Worm (Caenorhabditis elegans) whole organism, L2 larva: ENCODE data around the gene sre-10.
A peak's percentile ranks its signal among the peaks of the same experiment; 100 is the strongest.

Source experiments
- C34F6.9 ChIP-seq: fragments of 150-350 bp; optimal IDR thresholded peaks from 2 replicates; lab custom pipeline; 2014; ENCODE audit warnings: missing biosample characterization, missing genetic modification characterization
- F13H6.1 ChIP-seq: sonication (generic microtip); optimal IDR thresholded peaks from 2 replicates; lab custom pipeline; 2016; ENCODE audit warnings: missing genetic modification characterization, missing compliant biosample characterization
- R02D3.7 ChIP-seq: fragments of 150-350 bp; optimal IDR thresholded peaks from 2 replicates; lab custom pipeline; 2014; ENCODE audit warnings: missing biosample characterization, missing genetic modification characterization
- Y55F3AM.14 ChIP-seq: fragments of 200-800 bp; sonication (Bioruptor generic); optimal IDR thresholded peaks from 2 replicates; lab custom pipeline; 2018; ENCODE audit warnings: mild to moderate bottlenecking, missing genetic modification characterization, missing compliant biosample characterization
- alr-1 ChIP-seq: fragments of 150-350 bp; optimal IDR thresholded peaks from 2 replicates; lab custom pipeline; 2014; ENCODE audit warnings: missing biosample characterization, missing genetic modification characterization
- blmp-1 ChIP-seq: sonication (generic microtip); optimal IDR thresholded peaks from 2 replicates; lab custom pipeline; 2017; ENCODE audit warnings: missing genetic modification characterization, mild to moderate bottlenecking, missing compliant biosample characterization, antibody characterized with exemption, moderate library complexity; ENCODE audit not compliant: insufficient read depth
- ceh-16 ChIP-seq: fragments of 150-350 bp; optimal IDR thresholded peaks from 2 replicates; lab custom pipeline; 2014; ENCODE audit warnings: missing biosample characterization, missing genetic modification characterization
- ceh-82 ChIP-seq: fragments of 150-350 bp; optimal IDR thresholded peaks from 2 replicates; lab custom pipeline; 2014; ENCODE audit warnings: missing biosample characterization, missing genetic modification characterization
- dmd-4 ChIP-seq: sonication (generic microtip); optimal IDR thresholded peaks from 2 replicates; lab custom pipeline; 2017; ENCODE audit warnings: missing biosample characterization, missing genetic modification characterization
- egl-27 ChIP-seq: sonication (generic microtip); optimal IDR thresholded peaks from 3 replicates; lab custom pipeline; 2017; ENCODE audit warnings: missing biosample characterization, missing genetic modification reagents, missing genetic modification characterization
- lin-11 ChIP-seq: fragments of 150-350 bp; sonication (generic microtip); optimal IDR thresholded peaks from 2 replicates; lab custom pipeline; 2014; ENCODE audit warnings: missing biosample characterization, missing genetic modification characterization, inconsistent platforms, mixed read lengths
- lin-13 ChIP-seq: fragments of 150-350 bp; optimal IDR thresholded peaks from 2 replicates; lab custom pipeline; 2014; ENCODE audit warnings: missing biosample characterization, missing genetic modification reagents, missing genetic modification characterization
- lin-39 ChIP-seq: fragments of 150-350 bp; optimal IDR thresholded peaks from 2 replicates; lab custom pipeline; 2014; ENCODE audit warnings: missing biosample characterization, missing genetic modification reagents, missing genetic modification characterization
- lsy-2 ChIP-seq, 2 experiments: fragments of 150-350 bp in 1 of 2; sonication (generic microtip) in 1 of 2; optimal IDR thresholded peaks; 2 replicates each; lab custom pipeline; 2014 to 2017; ENCODE audit warnings: missing biosample characterization in 2 of 2, missing genetic modification characterization in 2 of 2
- nhr-11 ChIP-seq: fragments of 150-350 bp; optimal IDR thresholded peaks from 2 replicates; lab custom pipeline; 2014; ENCODE audit warnings: missing biosample characterization, missing genetic modification characterization
- nhr-12 ChIP-seq: fragments of 150-350 bp; optimal IDR thresholded peaks from 2 replicates; lab custom pipeline; 2014; ENCODE audit warnings: missing biosample characterization, missing genetic modification characterization
- nhr-129 ChIP-seq: fragments of 150-350 bp; optimal IDR thresholded peaks from 2 replicates; lab custom pipeline; 2014; ENCODE audit warnings: missing biosample characterization, missing genetic modification characterization
- peb-1 ChIP-seq: fragments of 150-350 bp; optimal IDR thresholded peaks from 2 replicates; lab custom pipeline; 2014; ENCODE audit warnings: missing biosample characterization, missing genetic modification characterization
- sem-4 ChIP-seq: fragments of 150-350 bp; optimal IDR thresholded peaks from 2 replicates; lab custom pipeline; 2014; ENCODE audit warnings: missing biosample characterization, missing genetic modification reagents, missing genetic modification characterization
- snpc-4 ChIP-seq: fragments of 150-350 bp; optimal IDR thresholded peaks from 2 replicates; lab custom pipeline; 2014; ENCODE audit warnings: missing biosample characterization, missing genetic modification characterization
- unc-55 ChIP-seq: fragments of 150-350 bp; sonication (generic microtip); optimal IDR thresholded peaks from 3 replicates; lab custom pipeline; 2014; ENCODE audit warnings: missing biosample characterization, missing genetic modification reagents, missing genetic modification characterization
- ztf-4 ChIP-seq: fragments of 150-350 bp; optimal IDR thresholded peaks from 2 replicates; lab custom pipeline; 2014; ENCODE audit warnings: missing biosample characterization, missing genetic modification characterization

sre-10 gene

DNA sequence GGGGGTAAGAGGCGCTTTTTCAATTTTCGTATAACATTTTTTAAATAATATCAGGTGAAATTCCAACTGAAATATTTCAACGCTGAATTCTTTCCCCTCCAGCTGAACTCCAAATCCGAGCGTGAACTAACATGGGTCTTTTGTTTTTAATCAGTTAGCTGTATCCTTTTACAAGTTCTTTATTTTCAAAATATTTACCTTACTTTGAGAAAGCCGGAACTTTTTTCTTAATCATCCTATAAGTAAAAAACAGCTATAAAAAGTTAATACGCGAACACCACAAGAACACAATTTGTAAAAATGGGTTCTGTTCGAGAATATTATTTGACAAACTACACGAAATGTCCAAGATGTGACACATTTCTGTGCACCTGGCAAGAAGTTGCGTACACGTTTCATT, 31.9 kb downstream of the sre-10 start, which contains the start of gene srh-83:
srh-83 (plus strand) TSS at position 301 of the 400 bp plus-strand sequence.
- no peak for TF ChIP-seq nhr-12 (tag; lab: Kevin White, UChicago)
- TF ChIP-seq Y55F3AM.14 (GFP tag; lab: Kevin White, UChicago) = no peak
- no peak for TF ChIP-seq peb-1
- no peak for TF ChIP-seq blmp-1 (tag; lab: Kevin White, UChicago)
- no peak for TF ChIP-seq egl-27 (tag; lab: Kevin White, UChicago)
- TF ChIP-seq lin-11 (tag; lab: Kevin White, UChicago) = no peak
- no peak for TF ChIP-seq snpc-4 (tag; lab: Kevin White, UChicago)
- no peak for TF ChIP-seq sem-4
- no peak for TF ChIP-seq ceh-16 (tag; lab: Kevin White, UChicago)
- TF ChIP-seq lin-13 = no peak
- TF ChIP-seq F13H6.1 = no peak
- no peak for TF ChIP-seq ceh-82 (tag; lab: Kevin White, UChicago)
- no peak for TF ChIP-seq nhr-11 (tag; lab: Kevin White, UChicago)
- no peak for TF ChIP-seq ztf-4 (tag; lab: Kevin White, UChicago)
- no peak for TF ChIP-seq nhr-129 (tag; lab: Kevin White, UChicago)

- no peak for TF ChIP-seq sem-4
- no peak for TF ChIP-seq blmp-1 (tag; lab: Kevin White, UChicago)
- no peak for TF ChIP-seq Y55F3AM.14 (GFP tag; lab: Kevin White, UChicago)
- TF ChIP-seq dmd-4 (tag; lab: Kevin White, UChicago) = no peak
- TF ChIP-seq F13H6.1 = no peak
- TF ChIP-seq, all 48 proteins: peak for 0
Observed at ce11 chrV:7166709-7167108, 34.4 kb downstream of the sre-10 start, which contains the start of gene ugt-36. Gene ugt-36, plus strand, starts transcription at chrV:7167009.

DNA sequence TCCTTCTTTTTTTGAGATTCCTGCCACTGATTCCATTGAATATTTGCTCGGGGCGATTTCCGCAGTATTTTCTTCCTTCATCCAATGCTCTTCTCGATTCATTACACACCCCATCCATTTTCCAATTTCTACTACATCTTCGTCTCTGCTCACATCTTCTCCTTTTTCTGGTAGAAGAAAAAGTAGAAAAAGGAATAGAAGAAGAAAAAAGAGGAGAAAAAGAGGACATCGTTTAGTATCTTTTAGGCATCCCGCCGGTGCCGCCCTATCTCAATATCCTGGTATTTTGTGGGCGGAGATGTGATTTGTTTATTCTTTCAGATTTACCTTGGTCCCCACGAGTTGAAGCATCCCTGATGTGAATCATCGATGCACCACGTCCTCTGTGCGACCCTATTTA, 42.9 kb downstream of the sre-10 start, which contains the start of gene lgc-39:
lgc-39 (plus strand) TSS at position 301 of the 400 bp plus-strand sequence.
- no peak for TF ChIP-seq alr-1 (tag; lab: Kevin White, UChicago)

ce11 chrV:7178843-7179242, 46.5 kb downstream of the sre-10 start, which contains the start of gene cpsf-2:
Gene cpsf-2, plus strand, starts transcription at chrV:7179172.
- TF ChIP-seq C34F6.9 (tag; lab: Kevin White, UChicago) (peak; percentile 28), lin-39 (no peak), unc-55 (GFP tag; lab: Kevin White, UChicago) (peak; percentile 36), egl-27 (tag; lab: Kevin White, UChicago) (no peak), lsy-2 (tag; optimal IDR thresholded peaks at IDR 0.05; lab: Kevin White, UChicago) (peak in 1 of 2 experiments; percentile 25), R02D3.7 (tag; lab: Kevin White, UChicago) (no peak)
